Worm (Caenorhabditis elegans) whole organism, L2 larva: ENCODE data around the gene ace-4.
A peak's percentile ranks its signal among the peaks of the same experiment; 100 is the strongest.

Source experiments
- F13H6.1 ChIP-seq: sonication (generic microtip); optimal IDR thresholded peaks from 2 replicates; lab custom pipeline; 2016; ENCODE audit warnings: missing genetic modification characterization, missing compliant biosample characterization
- ZK546.5 ChIP-seq: sonication (generic microtip); optimal IDR thresholded peaks from 2 replicates; lab custom pipeline; 2017; ENCODE audit warnings: missing biosample characterization, missing genetic modification characterization
- aly-2 ChIP-seq: fragments of 150-350 bp; optimal IDR thresholded peaks from 2 replicates; lab custom pipeline; 2014; ENCODE audit warnings: missing biosample characterization, missing genetic modification characterization
- blmp-1 ChIP-seq: sonication (generic microtip); optimal IDR thresholded peaks from 2 replicates; lab custom pipeline; 2017; ENCODE audit warnings: missing genetic modification characterization, mild to moderate bottlenecking, missing compliant biosample characterization, antibody characterized with exemption, moderate library complexity; ENCODE audit not compliant: insufficient read depth
- crh-2 ChIP-seq: sonication (generic microtip); optimal IDR thresholded peaks from 2 replicates; lab custom pipeline; 2017; ENCODE audit warnings: missing biosample characterization, missing genetic modification characterization
- egl-27 ChIP-seq: sonication (generic microtip); optimal IDR thresholded peaks from 3 replicates; lab custom pipeline; 2017; ENCODE audit warnings: missing biosample characterization, missing genetic modification reagents, missing genetic modification characterization
- elt-3 ChIP-seq: sonication (generic microtip); optimal IDR thresholded peaks from 2 replicates; lab custom pipeline; 2017; ENCODE audit warnings: missing biosample characterization, missing genetic modification characterization
- fos-1 ChIP-seq: fragments of 150-350 bp; optimal IDR thresholded peaks from 2 replicates; lab custom pipeline; 2014; ENCODE audit warnings: missing biosample characterization, missing genetic modification characterization
- lin-11 ChIP-seq: fragments of 150-350 bp; sonication (generic microtip); optimal IDR thresholded peaks from 2 replicates; lab custom pipeline; 2014; ENCODE audit warnings: missing biosample characterization, missing genetic modification characterization, inconsistent platforms, mixed read lengths
- lsy-2 ChIP-seq, 2 experiments: fragments of 150-350 bp in 1 of 2; sonication (generic microtip) in 1 of 2; optimal IDR thresholded peaks; 2 replicates each; lab custom pipeline; 2014 to 2017; ENCODE audit warnings: missing biosample characterization in 2 of 2, missing genetic modification characterization in 2 of 2
- mab-5 ChIP-seq: fragments of 150-350 bp; optimal IDR thresholded peaks from 2 replicates; lab custom pipeline; 2014; ENCODE audit warnings: missing biosample characterization, missing genetic modification characterization
- mbf-1 ChIP-seq: sonication (generic microtip); optimal IDR thresholded peaks from 2 replicates; lab custom pipeline; 2017; ENCODE audit warnings: missing biosample characterization, missing genetic modification characterization
- mdl-1 ChIP-seq, 2 experiments: fragments of 150-350 bp in 1 of 2; sonication (generic microtip) in 1 of 2; optimal IDR thresholded peaks; 2 replicates each; lab custom pipeline; 2017; ENCODE audit warnings: missing biosample characterization in 2 of 2, missing genetic modification characterization in 2 of 2
- nhr-10 ChIP-seq: sonication (generic microtip); optimal IDR thresholded peaks from 2 replicates; lab custom pipeline; 2017; ENCODE audit warnings: missing biosample characterization, missing genetic modification characterization
- nhr-11 ChIP-seq: fragments of 150-350 bp; optimal IDR thresholded peaks from 2 replicates; lab custom pipeline; 2014; ENCODE audit warnings: missing biosample characterization, missing genetic modification characterization
- nhr-12 ChIP-seq: fragments of 150-350 bp; optimal IDR thresholded peaks from 2 replicates; lab custom pipeline; 2014; ENCODE audit warnings: missing biosample characterization, missing genetic modification characterization
- nhr-129 ChIP-seq: fragments of 150-350 bp; optimal IDR thresholded peaks from 2 replicates; lab custom pipeline; 2014; ENCODE audit warnings: missing biosample characterization, missing genetic modification characterization
- nhr-23 ChIP-seq: fragments of 150-350 bp; optimal IDR thresholded peaks from 2 replicates; lab custom pipeline; 2014; ENCODE audit warnings: missing biosample characterization, missing genetic modification reagents, missing genetic modification characterization
- nhr-6 ChIP-seq: fragments of 150-350 bp; optimal IDR thresholded peaks from 2 replicates; lab custom pipeline; 2014; ENCODE audit warnings: missing biosample characterization, missing genetic modification characterization
- peb-1 ChIP-seq: fragments of 150-350 bp; optimal IDR thresholded peaks from 2 replicates; lab custom pipeline; 2014; ENCODE audit warnings: missing biosample characterization, missing genetic modification characterization
- sem-4 ChIP-seq: fragments of 150-350 bp; optimal IDR thresholded peaks from 2 replicates; lab custom pipeline; 2014; ENCODE audit warnings: missing biosample characterization, missing genetic modification reagents, missing genetic modification characterization
- sma-3 ChIP-seq: sonication (generic microtip); optimal IDR thresholded peaks from 2 replicates; lab custom pipeline; 2016; ENCODE audit warnings: missing genetic modification reagents, missing genetic modification characterization, missing compliant biosample characterization
- sma-9 ChIP-seq, 2 experiments: fragments of 150-350 bp in 1 of 2; sonication (generic microtip) in 1 of 2; optimal IDR thresholded peaks; 2 replicates each; lab custom pipeline; 2014 to 2016; ENCODE audit warnings: missing genetic modification characterization in 2 of 2, mild to moderate bottlenecking in 1 of 2, missing biosample characterization in 1 of 2, missing compliant biosample characterization in 1 of 2, missing genetic modification reagents in 1 of 2, moderate library complexity in 1 of 2
- snpc-4 ChIP-seq: fragments of 150-350 bp; optimal IDR thresholded peaks from 2 replicates; lab custom pipeline; 2014; ENCODE audit warnings: missing biosample characterization, missing genetic modification characterization
- unc-39 ChIP-seq: fragments of 150-350 bp; optimal IDR thresholded peaks from 2 replicates; lab custom pipeline; 2014; ENCODE audit warnings: missing biosample characterization, missing genetic modification characterization
- unc-55 ChIP-seq: fragments of 150-350 bp; sonication (generic microtip); optimal IDR thresholded peaks from 3 replicates; lab custom pipeline; 2014; ENCODE audit warnings: missing biosample characterization, missing genetic modification reagents, missing genetic modification characterization
- ztf-4 ChIP-seq: fragments of 150-350 bp; optimal IDR thresholded peaks from 2 replicates; lab custom pipeline; 2014; ENCODE audit warnings: missing biosample characterization, missing genetic modification characterization

ace-4 gene

ce11 chrII:14175099-14175498 lies 22.7 kb upstream of the ace-4 start, which contains the start of gene Y48B6A.5:
Gene Y48B6A.5, minus strand, starts transcription at chrII:14175199.
- no peak for TF ChIP-seq egl-27 (tag; lab: Kevin White, UChicago)
- no peak for TF ChIP-seq elt-3
- TF ChIP-seq nhr-6, result no peak
- TF ChIP-seq, all 48 proteins: peak for 0

- TF ChIP-seq mab-5 (tag; lab: Kevin White, UChicago) (no peak), lin-11 (tag; lab: Kevin White, UChicago) (no peak), F13H6.1 (tag; lab: Kevin White, UChicago) (peak; percentile 28), blmp-1 (tag; lab: Kevin White, UChicago) (no peak), nhr-129 (tag; lab: Kevin White, UChicago) (no peak), mbf-1 (tag; lab: Kevin White, UChicago) (no peak)
- TF ChIP-seq, all 48 proteins: peak for 1
Observed at ce11 chrII:14176642-14177041, 21.2 kb upstream of the ace-4 start.

- TF ChIP-seq F13H6.1 (tag; lab: Kevin White, UChicago), result peak; percentile 29
- no peak for TF ChIP-seq ztf-4 (tag; lab: Kevin White, UChicago)
- TF ChIP-seq aly-2 (tag; lab: Kevin White, UChicago), result no peak
- peak; percentile 31 for TF ChIP-seq unc-55 (GFP tag; lab: Kevin White, UChicago)
- no peak for TF ChIP-seq ZK546.5
- TF ChIP-seq snpc-4 (tag; lab: Kevin White, UChicago), result no peak
Observed at ce11 chrII:14178233-14178969, 19.4 kb upstream of the ace-4 start, which contains the start of gene efhd-1. Gene efhd-1, plus strand, starts transcription at chrII:14178814.

ce11 chrII:14186937-14187336 lies 10.9 kb upstream of the ace-4 start:
- TF ChIP-seq aly-2 (tag; lab: Kevin White, UChicago) (no peak), unc-39 (tag; lab: Kevin White, UChicago) (no peak), mdl-1 (tag; optimal IDR thresholded peaks at IDR 0.05; lab: Kevin White, UChicago) (no peak), blmp-1 (tag; lab: Kevin White, UChicago) (no peak), lin-11 (tag; lab: Kevin White, UChicago) (no peak), lsy-2 (tag; optimal IDR thresholded peaks at IDR 0.05; lab: Kevin White, UChicago) (no peak), crh-2 (no peak), nhr-11 (no peak)

- TF ChIP-seq ZK546.5 (no peak), peb-1 (tag; lab: Kevin White, UChicago) (no peak), nhr-129 (tag; lab: Kevin White, UChicago) (no peak), nhr-23 (no peak), elt-3 (no peak), mab-5 (tag; lab: Kevin White, UChicago) (no peak), nhr-10 (no peak), crh-2 (no peak), F13H6.1 (tag; lab: Kevin White, UChicago) (no peak), nhr-6 (no peak), nhr-12 (tag; lab: Kevin White, UChicago) (no peak), sma-9 (GFP tag; optimal IDR thresholded peaks at IDR 0.05; lab: Kevin White, UChicago) (no peak), sma-9 (tag; optimal IDR thresholded peaks at IDR 0.05; lab: Kevin White, UChicago) (no peak), lsy-2 (tag; optimal IDR thresholded peaks at IDR 0.05; lab: Kevin White, UChicago) (no peak), fos-1 (tag; lab: Kevin White, UChicago) (no peak), egl-27 (tag; lab: Kevin White, UChicago) (no peak), sem-4 (tag; lab: Kevin White, UChicago) (no peak)
Observed at ce11 chrII:14187456-14187855, 10.4 kb upstream of the ace-4 start.

ce11 chrII:14195931-14196330 lies 1.9 kb upstream of the ace-4 start:
- TF ChIP-seq ztf-4 (tag; lab: Kevin White, UChicago), result no peak
- peak in 1 of 2 experiments; percentile 9 for TF ChIP-seq lsy-2 (tag; optimal IDR thresholded peaks at IDR 0.05; lab: Kevin White, UChicago)

- no peak for TF ChIP-seq sma-3 (GFP tag; lab: Kevin White, UChicago)
- TF ChIP-seq, all 48 proteins: peak for 0
Observed at ce11 chrII:14205335-14205734, 7.5 kb downstream of the ace-4 start, which contains the start of gene ace-3. Gene ace-3, plus strand, starts transcription at chrII:14205635.
